Fruit fly (Drosophila melanogaster) whole organism, embryonic: ENCODE measurements around the gene CG31871.

Source experiments
- B-H1 ChIP-seq: fragments of 200-800 bp; sonication (Bioruptor generic); IDR thresholded peaks from 3 replicates; pipeline ENCODE4 v1.3.6; 2022; ENCODE audit warnings: missing biosample characterization, missing genetic modification characterization
- Bteb2 ChIP-seq: fragments of 200-800 bp; sonication (Bioruptor generic); optimal IDR thresholded peaks from 2 replicates; lab custom pipeline; 2016; ENCODE audit warnings: missing biosample characterization, missing genetic modification characterization
- C15 ChIP-seq: fragments of 200-800 bp; sonication (Bioruptor generic); IDR thresholded peaks from 3 replicates; pipeline ENCODE4 v1.3.6; 2022; ENCODE audit warnings: missing biosample characterization, missing genetic modification characterization
- CG11398 ChIP-seq: fragments of 200-800 bp; sonication (Bioruptor generic); optimal IDR thresholded peaks from 2 replicates; lab custom pipeline; 2016; ENCODE audit warnings: missing biosample characterization, missing genetic modification characterization
- CG11456 ChIP-seq: fragments of 200-800 bp; sonication (Bioruptor generic); IDR thresholded peaks from 3 replicates; pipeline ENCODE4 v1.3.6; 2022; ENCODE audit warnings: missing biosample characterization, missing genetic modification characterization
- CG11560 ChIP-seq: fragments of 200-800 bp; sonication (Bioruptor generic); IDR thresholded peaks from 3 replicates; pipeline ENCODE4 v1.3.6; 2022; ENCODE audit warnings: missing biosample characterization, missing genetic modification characterization
- CG12104 ChIP-seq: fragments of 200-800 bp; sonication (Bioruptor generic); optimal IDR thresholded peaks from 3 replicates; lab custom pipeline; 2016; ENCODE audit warnings: missing biosample characterization, missing genetic modification characterization
- CG12659 ChIP-seq: fragments of 200-800 bp; sonication (Bioruptor generic); optimal IDR thresholded peaks from 3 replicates; lab custom pipeline; 2017; ENCODE audit warnings: mild to moderate bottlenecking, missing biosample characterization, missing genetic modification reagents, missing genetic modification characterization
- CG12769 ChIP-seq: fragments of 200-800 bp; sonication (Bioruptor generic); optimal IDR thresholded peaks from 2 replicates; lab custom pipeline; 2019; ENCODE audit warnings: missing biosample characterization, mild to moderate bottlenecking, missing genetic modification characterization, moderate library complexity
- CG17361 ChIP-seq: fragments of 200-800 bp; sonication (Bioruptor generic); IDR thresholded peaks from 3 replicates; pipeline ENCODE4 v1.3.6; 2022; ENCODE audit warnings: missing biosample characterization, missing genetic modification characterization
- CG30403 ChIP-seq: fragments of 200-800 bp; sonication (Bioruptor generic); optimal IDR thresholded peaks from 3 replicates; lab custom pipeline; 2016; ENCODE audit warnings: missing biosample characterization, missing genetic modification characterization
- CG32532 ChIP-seq: fragments of 200-800 bp; sonication (Bioruptor generic); IDR thresholded peaks from 2 replicates; pipeline ENCODE4 v1.3.6; 2022; ENCODE audit warnings: missing biosample characterization, missing genetic modification characterization
- CG33213 ChIP-seq: fragments of 200-800 bp; sonication (Bioruptor generic); optimal IDR thresholded peaks from 3 replicates; lab custom pipeline; 2016; ENCODE audit warnings: missing biosample characterization, missing genetic modification characterization
- CG33557 ChIP-seq: fragments of 200-800 bp; sonication (Bioruptor generic); optimal IDR thresholded peaks from 2 replicates; lab custom pipeline; 2019; ENCODE audit warnings: missing biosample characterization, mild to moderate bottlenecking, missing genetic modification characterization, moderate library complexity
- CG42726 ChIP-seq: fragments of 200-800 bp; sonication (Bioruptor generic); IDR thresholded peaks from 2 replicates; pipeline ENCODE4 v1.3.6; 2022; ENCODE audit warnings: missing biosample characterization, missing genetic modification characterization; ENCODE audit not compliant: partially characterized antibody
- CG6272 ChIP-seq: fragments of 200-800 bp; sonication (Bioruptor generic); IDR thresholded peaks from 2 replicates; pipeline ENCODE4 v1.3.6; 2022; ENCODE audit warnings: missing biosample characterization, missing genetic modification characterization
- CG6854 ChIP-seq: fragments of 200-800 bp; sonication (Bioruptor generic); optimal IDR thresholded peaks from 3 replicates; lab custom pipeline; 2017; ENCODE audit warnings: missing biosample characterization, mild to moderate bottlenecking, missing genetic modification characterization
- CG7987 ChIP-seq: fragments of 200-800 bp; sonication (Bioruptor generic); optimal IDR thresholded peaks from 2 replicates; lab custom pipeline; 2018; ENCODE audit warnings: missing biosample characterization, mild to moderate bottlenecking, missing genetic modification characterization, moderate library complexity
- CG8089 ChIP-seq: fragments of 200-800 bp; sonication (Bioruptor generic); optimal IDR thresholded peaks from 3 replicates; lab custom pipeline; 2016; ENCODE audit warnings: missing biosample characterization, missing genetic modification characterization
- CG8944 ChIP-seq: fragments of 200-800 bp; sonication (Bioruptor generic); optimal IDR thresholded peaks from 3 replicates; lab custom pipeline; 2016; ENCODE audit warnings: missing biosample characterization, missing genetic modification characterization
- Deaf1 ChIP-seq: fragments of 200-800 bp; optimal IDR thresholded peaks from 3 replicates; lab custom pipeline; 2019; ENCODE audit warnings: missing biosample characterization, mild to moderate bottlenecking, missing genetic modification characterization, moderate library complexity
- Doc3 ChIP-seq: fragments of 200-800 bp; sonication (Bioruptor generic); IDR thresholded peaks from 3 replicates; pipeline ENCODE4 v1.3.6; 2022; ENCODE audit warnings: missing biosample characterization, missing genetic modification characterization; ENCODE audit not compliant: partially characterized antibody
- Dp ChIP-seq: fragments of 200-800 bp; sonication (Bioruptor generic); optimal IDR thresholded peaks from 2 replicates; lab custom pipeline; 2018; ENCODE audit warnings: missing biosample characterization, mild to moderate bottlenecking, missing genetic modification characterization, moderate library complexity
- Ets97D ChIP-seq: fragments of 200-800 bp; sonication (Bioruptor generic); optimal IDR thresholded peaks from 3 replicates; lab custom pipeline; 2016; ENCODE audit warnings: missing biosample characterization, missing genetic modification characterization
- Fer1 ChIP-seq: fragments of 200-800 bp; sonication (Bioruptor generic); optimal IDR thresholded peaks from 2 replicates; lab custom pipeline; 2017; ENCODE audit warnings: missing biosample characterization, mild to moderate bottlenecking, missing genetic modification characterization
- GATAe ChIP-seq: fragments of 200-800 bp; sonication (Bioruptor generic); conservative IDR thresholded peaks from 2 replicates; pipeline ENCODE4 v1.3.6; 2022; ENCODE audit warnings: missing biosample characterization, missing genetic modification characterization
- HmgD ChIP-seq: fragments of 200-800 bp; sonication (Bioruptor generic); optimal IDR thresholded peaks from 3 replicates; lab custom pipeline; 2016; ENCODE audit warnings: missing biosample characterization, missing genetic modification characterization
- Hmx ChIP-seq: fragments of 200-800 bp; sonication (Bioruptor generic); optimal IDR thresholded peaks from 2 replicates; lab custom pipeline; 2016; ENCODE audit warnings: missing biosample characterization, missing genetic modification characterization
- Hr78 ChIP-seq, 2 experiments: fragments of 200-800 bp in 1 of 2; fragments of >200 bp in 1 of 2; sonication (Bioruptor generic) in 1 of 2; optimal IDR thresholded peaks; 2 replicates each; lab custom pipeline; 2017 to 2019; ENCODE audit warnings: missing biosample characterization in 2 of 2, missing genetic modification characterization in 2 of 2, mild to moderate bottlenecking in 1 of 2, moderate library complexity in 1 of 2
- Kr ChIP-seq: fragments of 200-800 bp; sonication (Bioruptor generic); optimal IDR thresholded peaks from 2 replicates; lab custom pipeline; 2017; ENCODE audit warnings: missing biosample characterization, mild to moderate bottlenecking, missing genetic modification characterization
- Med ChIP-seq: fragments of 200-800 bp; sonication (Bioruptor generic); peaks from one replicate; lab custom pipeline; 2016; ENCODE audit warnings: missing biosample characterization, missing genetic modification characterization, mild to moderate bottlenecking, inconsistent platforms, moderate library complexity
- Nf-YC ChIP-seq: fragments of 200-800 bp; optimal IDR thresholded peaks from 3 replicates; lab custom pipeline; 2019; ENCODE audit warnings: missing biosample characterization, mild to moderate bottlenecking, missing genetic modification characterization, moderate library complexity
- Oaz ChIP-seq: fragments of 200-800 bp; sonication (Bioruptor generic); IDR thresholded peaks from 2 replicates; pipeline ENCODE4 v1.3.6; 2022; ENCODE audit warnings: missing biosample characterization, missing genetic modification characterization
- Rfx ChIP-seq: fragments of 200-800 bp; sonication (Bioruptor generic); IDR thresholded peaks from 2 replicates; pipeline ENCODE4 v1.3.6; 2022; ENCODE audit warnings: missing biosample characterization, missing genetic modification characterization
- Rx ChIP-seq: fragments of 200-800 bp; sonication (Bioruptor generic); IDR thresholded peaks from 2 replicates; pipeline ENCODE4 v1.3.6; 2022; ENCODE audit warnings: missing biosample characterization, missing genetic modification characterization
- br ChIP-seq: fragments of >200 bp; optimal IDR thresholded peaks from 2 replicates; lab custom pipeline; 2017
- chm ChIP-seq: fragments of 200-800 bp; sonication (Bioruptor generic); IDR thresholded peaks from 2 replicates; pipeline ENCODE4 v1.3.6; 2022; ENCODE audit warnings: missing biosample characterization, missing genetic modification characterization
- ci ChIP-seq: fragments of 200-800 bp; sonication (Bioruptor generic); IDR thresholded peaks from 3 replicates; pipeline ENCODE4 v1.3.6; 2022; ENCODE audit warnings: missing biosample characterization, missing genetic modification characterization
- dm ChIP-seq: fragments of 200-800 bp; sonication (Bioruptor generic); optimal IDR thresholded peaks from 3 replicates; lab custom pipeline; 2016; ENCODE audit warnings: missing biosample characterization, missing genetic modification characterization
- gce ChIP-seq: fragments of 200-800 bp; sonication (Bioruptor generic); IDR thresholded peaks from 3 replicates; pipeline ENCODE4 v1.3.6; 2022; ENCODE audit warnings: missing biosample characterization, missing genetic modification characterization
- gfzf ChIP-seq: fragments of 200-800 bp; sonication (Bioruptor generic); optimal IDR thresholded peaks from 2 replicates; lab custom pipeline; 2016; ENCODE audit warnings: missing biosample characterization, mild to moderate bottlenecking, missing genetic modification characterization, moderate library complexity
- h ChIP-seq: fragments of >200 bp; optimal IDR thresholded peaks from 2 replicates; lab custom pipeline; 2017
- her ChIP-seq: fragments of 200-800 bp; sonication (Bioruptor generic); optimal IDR thresholded peaks from 2 replicates; lab custom pipeline; 2016; ENCODE audit warnings: missing biosample characterization, missing genetic modification characterization
- inv ChIP-seq: fragments of 200-800 bp; sonication (Bioruptor generic); IDR thresholded peaks from 2 replicates; pipeline ENCODE4 v1.3.6; 2022; ENCODE audit warnings: missing biosample characterization, missing genetic modification characterization; ENCODE audit not compliant: partially characterized antibody
- kay ChIP-seq: fragments of 200-800 bp; sonication (Bioruptor generic); optimal IDR thresholded peaks from 2 replicates; lab custom pipeline; 2016; ENCODE audit warnings: missing biosample characterization, missing genetic modification characterization
- lbe ChIP-seq: fragments of 200-800 bp; sonication (Bioruptor generic); optimal IDR thresholded peaks from 2 replicates; lab custom pipeline; 2016; ENCODE audit warnings: missing biosample characterization, mild to moderate bottlenecking, missing genetic modification characterization
- scrt ChIP-seq: fragments of 200-800 bp; sonication (Bioruptor generic); optimal IDR thresholded peaks from 2 replicates; lab custom pipeline; 2018; ENCODE audit warnings: missing biosample characterization, mild to moderate bottlenecking, missing genetic modification characterization, moderate library complexity
- sqz ChIP-seq: fragments of 200-800 bp; sonication (Bioruptor generic); optimal IDR thresholded peaks from 3 replicates; lab custom pipeline; 2018; ENCODE audit warnings: missing biosample characterization, mild to moderate bottlenecking, missing genetic modification characterization
- stc ChIP-seq: fragments of 200-800 bp; sonication (Bioruptor generic); IDR thresholded peaks from 2 replicates; pipeline ENCODE4 v1.3.6; 2022; ENCODE audit warnings: missing biosample characterization, missing genetic modification characterization
- stwl ChIP-seq: fragments of 200-800 bp; sonication (Bioruptor generic); optimal IDR thresholded peaks from 3 replicates; lab custom pipeline; 2018; ENCODE audit warnings: missing biosample characterization, mild to moderate bottlenecking, missing genetic modification characterization, moderate library complexity
- tgo ChIP-seq: fragments of 200-800 bp; sonication (Bioruptor generic); IDR thresholded peaks from 3 replicates; pipeline ENCODE4 v1.3.6; 2022; ENCODE audit warnings: missing biosample characterization, missing genetic modification characterization
- trem ChIP-seq: fragments of 200-800 bp; optimal IDR thresholded peaks from 3 replicates; lab custom pipeline; 2019; ENCODE audit warnings: missing biosample characterization, mild to moderate bottlenecking, missing genetic modification characterization, moderate library complexity

CG31871 gene

dm6 chr2L:10665603-10666002, 3.7 kb downstream of the CG31871 start (continued):
- TF ChIP-seq Bteb2 (GFP tag; lab: Kevin White, UChicago): peak; percentile 72
- TF ChIP-seq Kr: no peak
- peak; percentile 84 for TF ChIP-seq stc (GFP tag; lab: Robert Waterston, UW)
- TF ChIP-seq CG30403 (GFP tag; lab: Kevin White, UChicago): peak; percentile 80
- TF ChIP-seq CG11398 (GFP tag; lab: Kevin White, UChicago): peak; percentile 64
- no peak for TF ChIP-seq CG42726
- TF ChIP-seq Ets97D: no peak
- TF ChIP-seq Deaf1 (tag; lab: Kevin White, UChicago): peak; percentile 3
- no peak for TF ChIP-seq Doc3
- TF ChIP-seq kay (GFP tag; lab: Kevin White, UChicago): peak; percentile 9
- TF ChIP-seq ci (GFP tag; lab: Robert Waterston, UW): peak; percentile 92
- peak; percentile 90 for TF ChIP-seq tgo (GFP tag; lab: Robert Waterston, UW)
- no peak for TF ChIP-seq Hr78 (GFP tag; optimal IDR thresholded peaks at IDR 0.05; lab: Kevin White, UChicago)
- peak; percentile 47 for TF ChIP-seq Nf-YC (tag; lab: Kevin White, UChicago)
- no peak for TF ChIP-seq Dp (GFP tag; lab: Kevin White, UChicago)
- TF ChIP-seq Oaz: peak; percentile 81
- TF ChIP-seq inv (GFP tag; lab: Robert Waterston, UW): no peak
- TF ChIP-seq CG12659 (GFP tag; lab: Kevin White, UChicago): peak; percentile 75
- TF ChIP-seq CG32532 (GFP tag; lab: Robert Waterston, UW): peak; percentile 83
- peak; percentile 75 for TF ChIP-seq her (GFP tag; lab: Kevin White, UChicago)
- TF ChIP-seq CG33557: no peak
- peak; percentile 84; the same call in 2 of the 3 replicates for TF ChIP-seq CG11456 (GFP tag; lab: Robert Waterston, UW)
- TF ChIP-seq br: no peak
- TF ChIP-seq dm (GFP tag; lab: Kevin White, UChicago): peak; percentile 52
- TF ChIP-seq Med (GFP tag; lab: Kevin White, UChicago): peak; percentile 97
- peak; percentile 74 for TF ChIP-seq CG17361 (GFP tag; lab: Robert Waterston, UW)
- TF ChIP-seq HmgD (GFP tag; lab: Kevin White, UChicago): no peak
- no peak for TF ChIP-seq h
- TF ChIP-seq Fer1 (GFP tag; lab: Kevin White, UChicago): peak; percentile 75
- TF ChIP-seq CG6854 (GFP tag; lab: Kevin White, UChicago): no peak
- no peak for TF ChIP-seq lbe (GFP tag; lab: Kevin White, UChicago)
- peak; percentile 70 for TF ChIP-seq Rx (GFP tag; lab: Robert Waterston, UW)
- TF ChIP-seq C15 (GFP tag; lab: Robert Waterston, UW): 0 out of 3 replicates have a peak, but pooled peaks have one; percentile 56
- TF ChIP-seq CG8944 (GFP tag; lab: Kevin White, UChicago): peak; percentile 80
- peak; percentile 8 for TF ChIP-seq sqz (GFP tag; lab: Kevin White, UChicago)
- TF ChIP-seq CG12104 (GFP tag; lab: Kevin White, UChicago): peak; percentile 36
- peak; percentile 60; the same call in 1 of the 2 replicates for TF ChIP-seq chm (GFP tag; lab: Robert Waterston, UW)
- peak; percentile 77; the same call in 2 of the 3 replicates for TF ChIP-seq gce (GFP tag; lab: Robert Waterston, UW)
- TF ChIP-seq CG12769 (tag; lab: Kevin White, UChicago): peak; percentile 87
- TF ChIP-seq trem (tag; lab: Kevin White, UChicago): peak; percentile 5
- peak; percentile 51 for TF ChIP-seq scrt (GFP tag; lab: Kevin White, UChicago)
- TF ChIP-seq Rfx: peak; percentile 87
- TF ChIP-seq B-H1 (GFP tag; lab: Robert Waterston, UW): peak; percentile 61
- peak; percentile 75 for TF ChIP-seq CG6272
- no peak for TF ChIP-seq gfzf (GFP tag; lab: Kevin White, UChicago)
- TF ChIP-seq CG33213: peak; percentile 36
- no peak for TF ChIP-seq GATAe (GFP tag; lab: Robert Waterston, UW)
- peak; percentile 57 for TF ChIP-seq CG7987 (GFP tag; lab: Kevin White, UChicago)
- peak; percentile 67 for TF ChIP-seq CG8089 (GFP tag; lab: Kevin White, UChicago)
- TF ChIP-seq stwl (tag; lab: Kevin White, UChicago): peak; percentile 4
- peak; percentile 53 for TF ChIP-seq Hmx (GFP tag; lab: Kevin White, UChicago)
- TF ChIP-seq CG11560 (tag; lab: Robert Waterston, UW): peak; percentile 54; the same call in 1 of the 3 replicates
